Fruit fly (Drosophila melanogaster): ENCODE results near the gene myo.

DNA sequence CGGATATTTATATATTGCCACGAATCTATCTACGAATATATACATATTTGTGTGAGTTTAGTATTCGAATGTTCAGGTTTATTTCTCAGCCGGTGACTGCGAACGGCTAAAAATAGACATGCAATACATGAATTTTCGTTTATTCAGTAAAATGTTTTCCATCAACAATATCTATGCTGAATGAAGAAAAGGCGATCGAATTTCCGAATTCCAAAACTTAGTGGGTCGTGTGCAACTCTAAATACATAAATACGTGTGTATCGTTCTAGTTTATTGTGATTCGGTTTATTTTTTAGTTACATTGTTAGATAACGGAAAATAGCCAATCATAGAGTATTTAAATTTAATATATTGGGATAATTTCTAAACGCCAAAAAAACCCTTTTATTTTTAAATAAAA, 29.2 kb upstream of the myo start:
- no peak for TF ChIP-seq Ets21C (GFP tag; optimal IDR thresholded peaks at IDR 0.05)
- no peak for TF ChIP-seq Blimp-1 (GFP tag; optimal IDR thresholded peaks at IDR 0.05)
- no peak for TF ChIP-seq vri (GFP tag; optimal IDR thresholded peaks at IDR 0.05)
- TF ChIP-seq Met (GFP tag; optimal IDR thresholded peaks at IDR 0.05), result no peak
- no peak for TF ChIP-seq Sox14 (GFP tag; optimal IDR thresholded peaks at IDR 0.05)
- TF ChIP-seq dsx (GFP tag; optimal IDR thresholded peaks at IDR 0.05; ENCODE audit: poor library complexity, severe bottlenecking), result no peak
- TF ChIP-seq Ets96B (tag; optimal IDR thresholded peaks at IDR 0.05), result no peak
- TF ChIP-seq CG6854 (GFP tag; optimal IDR thresholded peaks at IDR 0.05), result no peak
- TF ChIP-seq CG31627 (GFP tag; optimal IDR thresholded peaks at IDR 0.05), result no peak

Data from whole organism, prepupa.